Worm (Caenorhabditis elegans) whole organism, L3 larva: ENCODE measurements around the gene cyp-33E2.

Source experiments
- R02D3.7 ChIP-seq: fragments of 150-350 bp; optimal IDR thresholded peaks from 2 replicates; lab custom pipeline; 2014; ENCODE audit warnings: missing biosample characterization, missing genetic modification characterization
- ZK546.5 ChIP-seq: sonication (generic microtip); optimal IDR thresholded peaks from 2 replicates; lab custom pipeline; 2017; ENCODE audit warnings: missing biosample characterization, missing genetic modification characterization
- aly-2 ChIP-seq: fragments of 150-350 bp; optimal IDR thresholded peaks from 2 replicates; lab custom pipeline; 2014; ENCODE audit warnings: missing biosample characterization, missing genetic modification characterization
- ama-1 ChIP-seq: fragments of 150-350 bp; optimal IDR thresholded peaks from 2 replicates; lab custom pipeline; 2018
- ceh-16 ChIP-seq: sonication (generic microtip); optimal IDR thresholded peaks from 2 replicates; lab custom pipeline; 2017; ENCODE audit warnings: missing biosample characterization, missing genetic modification characterization
- ceh-28 ChIP-seq: fragments of 150-350 bp; optimal IDR thresholded peaks from 2 replicates; lab custom pipeline; 2014; ENCODE audit warnings: missing biosample characterization, missing genetic modification reagents, missing genetic modification characterization
- ceh-82 ChIP-seq: fragments of 150-350 bp; optimal IDR thresholded peaks from 2 replicates; lab custom pipeline; 2014; ENCODE audit warnings: missing biosample characterization, missing genetic modification characterization
- ceh-9 ChIP-seq: sonication (generic microtip); optimal IDR thresholded peaks from 2 replicates; lab custom pipeline; 2018; ENCODE audit warnings: missing biosample characterization, missing genetic modification characterization
- daf-12 ChIP-seq: fragments of 150-350 bp; optimal IDR thresholded peaks from 2 replicates; lab custom pipeline; 2014; ENCODE audit warnings: missing biosample characterization, missing genetic modification reagents, missing genetic modification characterization
- egl-27 ChIP-seq: sonication (generic microtip); optimal IDR thresholded peaks from 4 replicates; lab custom pipeline; 2017; ENCODE audit warnings: missing biosample characterization, missing genetic modification reagents, missing genetic modification characterization
- egl-5 ChIP-seq: fragments of 150-350 bp; optimal IDR thresholded peaks from 2 replicates; lab custom pipeline; 2017; ENCODE audit warnings: missing biosample characterization, missing genetic modification reagents, missing genetic modification characterization, inconsistent platforms
- elt-1 ChIP-seq: fragments of 150-350 bp; optimal IDR thresholded peaks from 2 replicates; lab custom pipeline; 2014; ENCODE audit warnings: missing biosample characterization, missing genetic modification characterization
- elt-2 ChIP-seq: sonication (generic microtip); optimal IDR thresholded peaks from 2 replicates; lab custom pipeline; 2016; ENCODE audit warnings: missing genetic modification reagents, mild to moderate bottlenecking, missing genetic modification characterization, missing compliant biosample characterization
- elt-3 ChIP-seq, 3 experiments: fragments of 150-350 bp in 1 of 3; sonication (generic microtip) in 2 of 3; optimal IDR thresholded peaks; 2 replicates in 2 of 3; 4 replicates in 1 of 3; lab custom pipeline; 2014 to 2017; ENCODE audit warnings: missing biosample characterization in 3 of 3, missing genetic modification characterization in 3 of 3
- eor-1 ChIP-seq, 2 experiments: fragments of 150-350 bp; optimal IDR thresholded peaks; 2 replicates each; lab custom pipeline; 2014 to 2018; ENCODE audit warnings: missing biosample characterization in 2 of 2, missing genetic modification characterization in 2 of 2
- fkh-10 ChIP-seq: sonication (generic microtip); optimal IDR thresholded peaks from 2 replicates; lab custom pipeline; 2017; ENCODE audit warnings: missing biosample characterization, missing genetic modification reagents, missing genetic modification characterization
- fkh-2 ChIP-seq: fragments of 150-350 bp; optimal IDR thresholded peaks from 2 replicates; lab custom pipeline; 2014; ENCODE audit warnings: missing biosample characterization, missing genetic modification reagents, missing genetic modification characterization
- fos-1 ChIP-seq: fragments of 150-350 bp; optimal IDR thresholded peaks from 2 replicates; lab custom pipeline; 2014; ENCODE audit warnings: missing biosample characterization, missing genetic modification characterization
- hmg-11 ChIP-seq: sonication (generic microtip); optimal IDR thresholded peaks from 2 replicates; lab custom pipeline; 2016; ENCODE audit warnings: missing genetic modification characterization, missing compliant biosample characterization
- jun-1 ChIP-seq: fragments of 150-350 bp; optimal IDR thresholded peaks from 2 replicates; lab custom pipeline; 2014; ENCODE audit warnings: missing biosample characterization, missing genetic modification reagents, missing genetic modification characterization
- lin-15B ChIP-seq: fragments of 150-350 bp; optimal IDR thresholded peaks from 2 replicates; lab custom pipeline; 2014; ENCODE audit warnings: missing biosample characterization, missing genetic modification characterization
- lsy-12 ChIP-seq: sonication (generic microtip); optimal IDR thresholded peaks from 2 replicates; lab custom pipeline; 2016; ENCODE audit warnings: mild to moderate bottlenecking, missing genetic modification characterization, missing compliant biosample characterization
- mdl-1 ChIP-seq: fragments of 150-350 bp; optimal IDR thresholded peaks from 2 replicates; lab custom pipeline; 2014; ENCODE audit warnings: missing biosample characterization, missing genetic modification characterization
- mml-1 ChIP-seq: fragments of 150-350 bp; sonication (generic microtip); optimal IDR thresholded peaks from 3 replicates; lab custom pipeline; 2014; ENCODE audit warnings: missing biosample characterization, missing genetic modification characterization
- nfya-1 ChIP-seq: sonication (generic microtip); optimal IDR thresholded peaks from 2 replicates; lab custom pipeline; 2017; ENCODE audit warnings: missing genetic modification characterization, mild to moderate bottlenecking, missing compliant biosample characterization, antibody characterized with exemption, moderate library complexity; ENCODE audit not compliant: insufficient read depth
- nhr-11 ChIP-seq: fragments of 150-350 bp; optimal IDR thresholded peaks from 2 replicates; lab custom pipeline; 2014; ENCODE audit warnings: missing biosample characterization, missing genetic modification characterization
- nhr-12 ChIP-seq: fragments of 150-350 bp; optimal IDR thresholded peaks from 2 replicates; lab custom pipeline; 2014; ENCODE audit warnings: missing biosample characterization, missing genetic modification characterization
- nhr-23 ChIP-seq: fragments of 150-350 bp; optimal IDR thresholded peaks from 2 replicates; lab custom pipeline; 2014; ENCODE audit warnings: missing biosample characterization, missing genetic modification reagents, missing genetic modification characterization
- nhr-237 ChIP-seq: fragments of 150-350 bp; optimal IDR thresholded peaks from 2 replicates; lab custom pipeline; 2014; ENCODE audit warnings: missing biosample characterization, missing genetic modification characterization
- nhr-25 ChIP-seq: sonication (generic microtip); optimal IDR thresholded peaks from 2 replicates; lab custom pipeline; 2017; ENCODE audit warnings: missing biosample characterization, missing genetic modification characterization
- nhr-28 ChIP-seq: fragments of 150-350 bp; optimal IDR thresholded peaks from 2 replicates; lab custom pipeline; 2014; ENCODE audit warnings: missing biosample characterization, missing genetic modification characterization
- nhr-43 ChIP-seq: sonication (generic microtip); optimal IDR thresholded peaks from 2 replicates; lab custom pipeline; 2016; ENCODE audit warnings: mild to moderate bottlenecking, missing genetic modification characterization, missing compliant biosample characterization; ENCODE audit not compliant: poor library complexity, severe bottlenecking
- nhr-67 ChIP-seq: fragments of 150-350 bp; optimal IDR thresholded peaks from 2 replicates; lab custom pipeline; 2014; ENCODE audit warnings: missing biosample characterization, missing genetic modification characterization
- nhr-76 ChIP-seq: fragments of 150-350 bp; sonication (generic microtip); optimal IDR thresholded peaks from 5 replicates; lab custom pipeline; 2014; ENCODE audit warnings: missing biosample characterization, missing genetic modification characterization
- nhr-77 ChIP-seq: fragments of 150-350 bp; optimal IDR thresholded peaks from 2 replicates; lab custom pipeline; 2014; ENCODE audit warnings: missing biosample characterization, missing genetic modification characterization
- pha-4 ChIP-seq: fragments of 150-350 bp; optimal IDR thresholded peaks from 2 replicates; lab custom pipeline; 2014; ENCODE audit warnings: missing biosample characterization, missing genetic modification reagents, missing genetic modification characterization
- pqm-1 ChIP-seq: fragments of 150-350 bp; optimal IDR thresholded peaks from 2 replicates; lab custom pipeline; 2017; ENCODE audit warnings: missing biosample characterization, missing genetic modification characterization, inconsistent platforms
- sea-2 ChIP-seq: fragments of 150-350 bp; sonication (generic microtip); optimal IDR thresholded peaks from 4 replicates; lab custom pipeline; 2014; ENCODE audit warnings: missing biosample characterization, missing genetic modification reagents, missing genetic modification characterization
- skn-1 ChIP-seq: fragments of 150-350 bp; optimal IDR thresholded peaks from 2 replicates; lab custom pipeline; 2014; ENCODE audit warnings: missing biosample characterization, missing genetic modification characterization
- snpc-4 ChIP-seq: fragments of 150-350 bp; optimal IDR thresholded peaks from 2 replicates; lab custom pipeline; 2014; ENCODE audit warnings: missing biosample characterization, missing genetic modification characterization
- tbx-2 ChIP-seq: sonication (generic microtip); optimal IDR thresholded peaks from 2 replicates; lab custom pipeline; 2016; ENCODE audit warnings: mild to moderate bottlenecking, missing genetic modification characterization, missing compliant biosample characterization
- unc-62 ChIP-seq: fragments of 150-350 bp; sonication (generic microtip); optimal IDR thresholded peaks from 4 replicates; lab custom pipeline; 2014; ENCODE audit warnings: missing biosample characterization, missing genetic modification reagents, missing genetic modification characterization
- zag-1 ChIP-seq: fragments of 150-350 bp; optimal IDR thresholded peaks from 2 replicates; lab custom pipeline; 2014; ENCODE audit warnings: missing biosample characterization, missing genetic modification characterization
- ztf-11 ChIP-seq: fragments of 150-350 bp; optimal IDR thresholded peaks from 2 replicates; lab custom pipeline; 2014; ENCODE audit warnings: missing biosample characterization, missing genetic modification characterization
- ztf-4 ChIP-seq: fragments of 150-350 bp; optimal IDR thresholded peaks from 2 replicates; lab custom pipeline; 2014; ENCODE audit warnings: missing biosample characterization, missing genetic modification characterization

The cyp-33E2 gene

DNA sequence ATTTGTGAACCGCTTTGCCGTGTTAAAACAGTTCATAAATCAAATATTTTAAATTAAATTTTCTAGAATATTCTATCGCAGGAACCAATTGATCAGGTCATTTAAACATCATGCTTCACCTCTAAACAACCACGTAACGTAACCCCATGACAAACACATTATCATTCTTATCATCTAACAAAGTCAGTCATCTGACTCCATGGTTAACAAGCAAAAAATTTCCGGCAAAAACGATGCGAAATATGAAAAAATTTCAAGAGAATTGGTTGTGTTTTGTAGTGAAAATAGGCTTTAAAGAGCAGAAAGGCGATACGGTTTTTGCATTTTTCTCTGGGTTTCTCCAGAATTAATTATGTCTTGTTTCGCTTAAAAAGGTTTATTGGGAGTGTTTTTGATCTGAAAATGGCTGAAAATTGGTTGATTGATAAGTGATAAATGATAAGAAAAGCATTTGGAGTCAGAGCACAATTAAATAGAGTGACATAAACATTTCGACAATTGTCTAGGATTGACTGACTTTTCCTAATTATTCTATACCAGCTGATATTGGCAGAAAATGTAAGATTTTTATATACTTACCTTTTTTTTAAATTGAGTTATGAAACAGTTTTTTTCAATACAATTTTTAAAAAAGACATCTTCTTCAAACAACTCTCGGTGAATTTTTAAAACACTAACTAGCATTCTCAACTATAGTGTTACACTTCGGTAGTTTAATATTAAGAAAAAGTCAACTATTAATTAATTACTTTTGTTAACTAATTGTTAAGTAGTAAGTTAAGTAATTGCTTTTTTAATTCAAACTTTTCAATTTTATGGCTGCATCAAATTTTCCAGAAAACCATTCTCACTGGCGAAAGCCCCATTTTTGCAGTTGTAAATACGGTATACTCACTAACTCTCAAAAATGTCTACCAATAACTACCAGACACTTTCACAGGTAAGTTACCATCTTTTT is 26.8 kb upstream of the cyp-33E2 start, which contains the start of gene catp-7:
Gene catp-7 (plus strand): TSS at position 908 of the 958 bp plus-strand sequence.
- no peak for TF ChIP-seq ztf-4
- TF ChIP-seq nhr-76 (tag; lab: Kevin White, UChicago): no peak
- no peak for TF ChIP-seq lsy-12 (tag; lab: Kevin White, UChicago)
- TF ChIP-seq sea-2 (GFP tag; lab: Kevin White, UChicago): no peak
- no peak for TF ChIP-seq nfya-1 (tag; lab: Kevin White, UChicago)
- TF ChIP-seq pha-4: peak; percentile 51
- TF ChIP-seq elt-1: no peak
- TF ChIP-seq nhr-67 (tag; lab: Kevin White, UChicago): no peak
- peak; percentile 97 for TF ChIP-seq elt-2 (tag; lab: Kevin White, UChicago)
- no peak for TF ChIP-seq ceh-9 (tag; lab: Kevin White, UChicago)
- no peak for TF ChIP-seq daf-12 (tag; lab: Kevin White, UChicago)
- TF ChIP-seq pqm-1: peak; percentile 93
- TF ChIP-seq unc-62 (GFP tag; lab: Kevin White, UChicago): no peak
- TF ChIP-seq nhr-25 (tag; lab: Kevin White, UChicago): no peak
- TF ChIP-seq egl-5 (tag; lab: Kevin White, UChicago): no peak
- TF ChIP-seq R02D3.7: no peak
- TF ChIP-seq ama-1 (lab: Kevin White, UChicago): no peak
- TF ChIP-seq skn-1 (tag; lab: Kevin White, UChicago): peak; percentile 67
- TF ChIP-seq mdl-1 (tag; lab: Kevin White, UChicago): no peak
- no peak for TF ChIP-seq nhr-77
- no peak for TF ChIP-seq snpc-4
- no peak for TF ChIP-seq egl-27
- no peak for TF ChIP-seq nhr-23
- no peak for TF ChIP-seq hmg-11 (tag; lab: Kevin White, UChicago)
- TF ChIP-seq fkh-10 (GFP tag; lab: Kevin White, UChicago): no peak
- TF ChIP-seq ztf-11 (tag; lab: Kevin White, UChicago): no peak
- TF ChIP-seq elt-3 (tag; optimal IDR thresholded peaks at IDR 0.05; lab: Kevin White, UChicago): no peak
- TF ChIP-seq ZK546.5 (tag; lab: Kevin White, UChicago): no peak
- TF ChIP-seq ceh-16 (tag; lab: Kevin White, UChicago): no peak
- TF ChIP-seq aly-2 (tag; lab: Kevin White, UChicago): no peak
- peak; percentile 49 for TF ChIP-seq jun-1 (tag; lab: Kevin White, UChicago)
- TF ChIP-seq eor-1 (tag; optimal IDR thresholded peaks at IDR 0.05; lab: Kevin White, UChicago): no peak
- TF ChIP-seq mml-1 (tag; lab: Kevin White, UChicago): no peak
- no peak for TF ChIP-seq nhr-12 (tag; lab: Kevin White, UChicago)
- TF ChIP-seq zag-1 (tag; lab: Kevin White, UChicago): no peak
- TF ChIP-seq ceh-28 (tag; lab: Kevin White, UChicago): no peak

DNA sequence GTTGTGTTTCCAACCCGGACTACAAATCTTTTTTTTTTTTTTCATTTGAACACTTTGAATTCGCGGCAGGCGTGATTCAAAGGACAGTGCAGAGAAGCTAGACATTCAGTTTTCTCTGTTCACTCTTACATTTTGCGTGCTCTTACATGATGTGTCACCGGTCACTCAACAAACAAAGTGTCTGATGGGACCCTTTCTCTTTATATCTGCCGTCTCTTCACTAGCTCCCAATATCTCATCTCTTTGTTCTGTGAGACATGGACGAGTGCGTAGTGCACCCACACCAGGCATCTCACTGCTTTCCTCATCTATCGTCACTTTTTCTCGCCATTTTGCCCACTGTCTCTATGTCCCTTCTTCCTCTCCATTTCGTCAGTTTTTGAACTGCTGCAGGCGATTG is 25.1 kb upstream of the cyp-33E2 start:
- TF ChIP-seq egl-5 (tag; lab: Kevin White, UChicago): no peak
- TF ChIP-seq ama-1 (lab: Kevin White, UChicago): peak; percentile 20
- TF ChIP-seq eor-1 (tag; optimal IDR thresholded peaks at IDR 0.05; lab: Kevin White, UChicago): no peak
- no peak for TF ChIP-seq nhr-43 (tag; lab: Kevin White, UChicago)
- TF ChIP-seq lin-15B (tag; lab: Kevin White, UChicago): peak; percentile 59
- TF ChIP-seq ceh-16 (tag; lab: Kevin White, UChicago): no peak
- TF ChIP-seq ceh-82 (tag; lab: Kevin White, UChicago): peak; percentile 54
- peak; percentile 14 for TF ChIP-seq elt-1
- TF ChIP-seq sea-2 (GFP tag; lab: Kevin White, UChicago): no peak
- TF ChIP-seq mml-1 (tag; lab: Kevin White, UChicago): no peak
- peak; percentile 40 for TF ChIP-seq pha-4
- TF ChIP-seq nhr-76 (tag; lab: Kevin White, UChicago): no peak
- no peak for TF ChIP-seq nhr-11
- TF ChIP-seq nhr-67 (tag; lab: Kevin White, UChicago): no peak
- no peak for TF ChIP-seq fkh-10 (GFP tag; lab: Kevin White, UChicago)
- no peak for TF ChIP-seq nhr-12 (tag; lab: Kevin White, UChicago)
- TF ChIP-seq daf-12 (tag; lab: Kevin White, UChicago): no peak
- peak; percentile 29 for TF ChIP-seq pqm-1
- peak; percentile 11 for TF ChIP-seq R02D3.7
- TF ChIP-seq tbx-2: no peak
- TF ChIP-seq aly-2 (tag; lab: Kevin White, UChicago): no peak
- peak; percentile 26 for TF ChIP-seq zag-1 (tag; lab: Kevin White, UChicago)
- peak; percentile 59 for TF ChIP-seq jun-1 (tag; lab: Kevin White, UChicago)
- TF ChIP-seq egl-27: no peak
- no peak for TF ChIP-seq ztf-4
- no peak for TF ChIP-seq nhr-28 (tag; lab: Kevin White, UChicago)
- no peak for TF ChIP-seq elt-3 (tag; optimal IDR thresholded peaks at IDR 0.05; lab: Kevin White, UChicago)
- TF ChIP-seq nhr-23: no peak
- no peak for TF ChIP-seq skn-1 (tag; lab: Kevin White, UChicago)
- no peak for TF ChIP-seq elt-2 (tag; lab: Kevin White, UChicago)
- TF ChIP-seq lsy-12 (tag; lab: Kevin White, UChicago): no peak
- no peak for TF ChIP-seq mdl-1 (tag; lab: Kevin White, UChicago)
- TF ChIP-seq fkh-2: no peak
- TF ChIP-seq ZK546.5 (tag; lab: Kevin White, UChicago): no peak
- TF ChIP-seq ztf-11 (tag; lab: Kevin White, UChicago): no peak
- peak; percentile 23 for TF ChIP-seq fos-1 (tag; lab: Kevin White, UChicago)
- TF ChIP-seq ceh-9 (tag; lab: Kevin White, UChicago): no peak
- no peak for TF ChIP-seq nhr-237 (tag; lab: Kevin White, UChicago)
- no peak for TF ChIP-seq nhr-25 (tag; lab: Kevin White, UChicago)
- TF ChIP-seq snpc-4: no peak
- TF ChIP-seq nhr-77: no peak
